Worm (Caenorhabditis elegans): ENCODE results near the gene F42G8.8.

DNA sequence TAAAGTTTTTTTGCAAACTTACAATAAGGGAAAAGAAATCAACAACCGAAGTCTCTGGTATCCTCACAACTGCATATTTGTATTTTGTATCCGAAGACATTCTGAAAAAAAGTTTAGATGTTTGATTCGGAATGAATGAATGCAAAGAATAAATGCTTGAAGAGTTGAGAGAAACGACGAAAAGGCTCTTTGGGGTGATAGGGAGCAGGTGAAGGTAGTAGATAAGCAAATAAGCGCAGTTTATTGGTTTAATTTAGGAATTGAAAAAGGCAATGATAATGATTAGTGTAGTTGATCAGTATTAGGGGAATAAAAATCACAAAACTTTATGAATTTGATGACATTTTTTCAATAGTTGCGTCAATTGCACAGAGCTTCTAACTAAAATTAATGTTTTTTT lies 32.3 kb upstream of the F42G8.8 start, which contains the start of gene nsy-7:
- no peak for TF ChIP-seq nhr-12 (tag; optimal IDR thresholded peaks at IDR 0.05)
- TF ChIP-seq snpc-4 (tag; optimal IDR thresholded peaks at IDR 0.05), result no peak
- no peak for TF ChIP-seq elt-3 (tag; optimal IDR thresholded peaks at IDR 0.05)
- no peak for TF ChIP-seq pha-4 (tag; optimal IDR thresholded peaks at IDR 0.05)
- TF ChIP-seq bed-3 (GFP tag; optimal IDR thresholded peaks at IDR 0.05), result no peak
- TF ChIP-seq ztf-11 (tag; optimal IDR thresholded peaks at IDR 0.05), result no peak
- no peak for TF ChIP-seq nhr-2 (tag; optimal IDR thresholded peaks at IDR 0.05)
- TF ChIP-seq nhr-76 (tag; optimal IDR thresholded peaks at IDR 0.05), result no peak
- TF ChIP-seq unc-62 (GFP tag; optimal IDR thresholded peaks at IDR 0.05), result no peak
- no peak for TF ChIP-seq nhr-237 (tag; optimal IDR thresholded peaks at IDR 0.05)
- no peak for TF ChIP-seq lin-13 (tag; optimal IDR thresholded peaks at IDR 0.05)
- no peak for TF ChIP-seq hlh-1 (tag; optimal IDR thresholded peaks at IDR 0.05)
- no peak for TF ChIP-seq M03D4.4 (tag; optimal IDR thresholded peaks at IDR 0.05)
- TF ChIP-seq tbx-8 (GFP tag; optimal IDR thresholded peaks at IDR 0.05), result no peak

Measured in whole organism, mixed stage, embryonic.